Fruit fly (Drosophila melanogaster) Kc167 (cell line): ENCODE results near the gene hog.

Source experiments
- Myc ChIP-seq: fragments of >200 bp; optimal IDR thresholded peaks from 2 replicates; lab custom pipeline; 2017; ENCODE audit warnings: missing external identifiers
- Sin3A ChIP-seq: fragments of >200 bp; optimal IDR thresholded peaks from 2 replicates; lab custom pipeline; 2018; ENCODE audit warnings: missing external identifiers
- h ChIP-seq: fragments of >200 bp; optimal IDR thresholded peaks from 3 replicates; lab custom pipeline; 2018; ENCODE audit warnings: missing external identifiers
- insv ChIP-seq: fragments of >200 bp; optimal IDR thresholded peaks from 3 replicates; lab custom pipeline; 2018; ENCODE audit warnings: missing external identifiers
- psq ChIP-seq: fragments of >200 bp; optimal IDR thresholded peaks from 2 replicates; lab custom pipeline; 2017; ENCODE audit warnings: missing external identifiers
- ttk ChIP-seq: sonication (Bioruptor generic); optimal IDR thresholded peaks from 2 replicates; lab custom pipeline; 2017; ENCODE audit warnings: missing external identifiers

The hog gene

DNA sequence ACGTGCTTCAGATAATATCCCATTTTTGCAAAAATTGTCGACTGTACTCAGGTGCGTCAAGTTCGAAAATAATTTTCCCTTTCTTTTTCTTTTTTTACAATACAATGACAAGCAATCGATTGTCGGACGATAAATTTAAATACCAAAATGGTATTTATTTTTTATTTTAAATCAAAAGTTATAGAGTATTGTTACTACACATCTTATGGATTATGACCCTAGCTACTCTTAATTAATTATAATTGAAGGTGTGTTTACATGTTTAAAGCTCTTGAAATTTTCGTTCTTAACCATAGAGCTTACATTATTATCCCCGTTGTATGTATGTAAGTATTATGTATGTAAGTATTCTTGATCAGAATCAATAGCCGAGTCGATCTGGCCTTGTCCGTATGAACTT lies at the start of gene hog:
Gene hog, minus strand, starts transcription at position 101 of the 400 bp plus-strand sequence.
- no peak for TF ChIP-seq Myc
- TF ChIP-seq insv (lab: Kevin White, UChicago), result no peak
- no peak for TF ChIP-seq ttk (lab: Kevin White, UChicago)
- TF ChIP-seq Sin3A (lab: Kevin White, UChicago), result no peak
- TF ChIP-seq psq (lab: Kevin White, UChicago), result no peak

DNA sequence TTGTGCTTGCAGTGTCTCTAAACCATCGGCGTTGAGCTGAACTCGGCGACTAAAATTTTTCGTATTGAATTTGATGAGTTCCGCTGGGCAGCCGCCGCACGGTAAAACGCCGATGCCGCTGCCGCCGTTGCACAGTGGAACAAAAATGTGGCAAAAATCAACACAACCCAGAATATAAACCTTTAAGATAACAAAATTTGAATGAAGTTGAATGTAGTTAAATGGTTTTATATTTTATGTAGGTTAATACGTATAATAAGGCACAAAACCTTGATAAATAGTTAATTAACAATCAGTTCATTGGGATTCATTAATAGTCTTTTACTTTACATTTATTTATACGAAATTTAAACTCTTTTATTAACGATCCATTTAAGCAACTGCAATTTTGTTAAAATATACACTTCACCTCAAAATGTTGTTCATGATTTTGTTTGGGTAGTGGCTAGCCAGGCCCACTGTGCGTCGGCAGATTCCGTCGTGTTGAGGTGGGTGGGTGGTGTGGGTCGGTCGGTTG lies 47.1 kb upstream of the hog start, which contains the start of gene CG15890:
Gene CG15890, minus strand, starts transcription at position 51 of the 517 bp plus-strand sequence.
- TF ChIP-seq ttk (lab: Kevin White, UChicago), result no peak
- TF ChIP-seq Myc, result no peak
- no peak for TF ChIP-seq insv (lab: Kevin White, UChicago)
- no peak for TF ChIP-seq psq (lab: Kevin White, UChicago)
- no peak for TF ChIP-seq Sin3A (lab: Kevin White, UChicago)
- TF ChIP-seq h (lab: Kevin White, UChicago), result no peak

DNA sequence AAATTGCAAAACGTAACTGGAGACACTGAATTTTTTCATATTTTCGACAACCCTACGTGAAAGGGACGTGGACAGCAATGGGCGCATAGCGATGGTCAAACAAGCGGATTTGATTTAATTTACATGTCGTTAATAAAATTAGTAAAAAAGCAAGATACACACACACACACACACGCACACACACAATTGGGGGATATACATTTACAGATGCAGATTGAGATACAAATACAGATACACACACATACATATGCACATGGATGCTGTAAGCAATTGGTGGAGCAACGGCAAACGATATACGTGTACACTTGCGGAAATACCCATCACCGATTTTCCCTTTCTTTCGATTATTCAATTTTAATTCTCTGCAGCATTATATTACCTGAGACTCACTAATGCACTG lies 46.3 kb upstream of the hog start:
- TF ChIP-seq psq (lab: Kevin White, UChicago) (no peak), h (lab: Kevin White, UChicago) (no peak), Myc (no peak), Sin3A (lab: Kevin White, UChicago) (no peak), ttk (lab: Kevin White, UChicago) (no peak)

DNA sequence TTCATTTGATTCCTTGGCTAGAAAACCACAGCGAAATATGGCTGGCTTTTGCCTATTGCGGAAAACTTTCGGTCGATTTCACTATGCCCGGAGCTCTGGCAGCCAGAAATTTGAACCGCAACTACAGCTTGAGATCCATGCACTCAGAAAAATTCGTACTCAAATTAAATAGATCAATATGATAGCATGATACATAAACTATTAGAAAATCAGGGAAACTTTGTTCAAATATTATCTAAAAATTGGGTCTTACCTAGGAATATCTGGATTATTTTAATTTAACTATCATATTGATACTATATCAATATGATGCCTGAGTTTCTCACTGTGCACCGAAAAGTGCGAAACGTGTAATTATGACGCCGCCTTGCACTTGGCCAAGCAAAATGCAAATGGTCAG lies 32.4 kb upstream of the hog start:
- TF ChIP-seq Sin3A (lab: Kevin White, UChicago) (no peak), ttk (lab: Kevin White, UChicago) (no peak), h (lab: Kevin White, UChicago) (no peak), Myc (no peak), insv (lab: Kevin White, UChicago) (no peak), psq (lab: Kevin White, UChicago) (no peak)

DNA sequence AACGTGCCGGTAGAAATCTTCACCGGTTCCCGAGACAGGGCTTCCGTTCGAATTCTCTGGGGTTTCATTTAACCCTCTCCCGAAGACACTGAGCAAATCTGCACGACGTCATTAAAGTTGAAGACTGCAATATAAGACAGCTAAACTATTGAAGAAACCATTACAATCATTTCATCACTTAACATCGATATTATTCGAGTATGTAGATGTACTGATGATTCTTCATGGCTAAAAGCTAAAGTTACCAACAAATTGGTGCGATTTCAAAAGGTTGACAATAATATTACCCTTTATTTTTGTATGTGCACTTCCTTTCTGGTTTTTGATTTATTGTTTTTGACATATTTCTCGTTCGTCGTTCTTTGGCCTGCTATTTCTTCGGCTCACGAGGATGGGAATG lies 31.7 kb upstream of the hog start:
- no peak for TF ChIP-seq Sin3A (lab: Kevin White, UChicago)
- TF ChIP-seq psq (lab: Kevin White, UChicago), result no peak
- TF ChIP-seq Myc, result no peak
- no peak for TF ChIP-seq h (lab: Kevin White, UChicago)
- no peak for TF ChIP-seq ttk (lab: Kevin White, UChicago)
- TF ChIP-seq insv (lab: Kevin White, UChicago), result no peak

DNA sequence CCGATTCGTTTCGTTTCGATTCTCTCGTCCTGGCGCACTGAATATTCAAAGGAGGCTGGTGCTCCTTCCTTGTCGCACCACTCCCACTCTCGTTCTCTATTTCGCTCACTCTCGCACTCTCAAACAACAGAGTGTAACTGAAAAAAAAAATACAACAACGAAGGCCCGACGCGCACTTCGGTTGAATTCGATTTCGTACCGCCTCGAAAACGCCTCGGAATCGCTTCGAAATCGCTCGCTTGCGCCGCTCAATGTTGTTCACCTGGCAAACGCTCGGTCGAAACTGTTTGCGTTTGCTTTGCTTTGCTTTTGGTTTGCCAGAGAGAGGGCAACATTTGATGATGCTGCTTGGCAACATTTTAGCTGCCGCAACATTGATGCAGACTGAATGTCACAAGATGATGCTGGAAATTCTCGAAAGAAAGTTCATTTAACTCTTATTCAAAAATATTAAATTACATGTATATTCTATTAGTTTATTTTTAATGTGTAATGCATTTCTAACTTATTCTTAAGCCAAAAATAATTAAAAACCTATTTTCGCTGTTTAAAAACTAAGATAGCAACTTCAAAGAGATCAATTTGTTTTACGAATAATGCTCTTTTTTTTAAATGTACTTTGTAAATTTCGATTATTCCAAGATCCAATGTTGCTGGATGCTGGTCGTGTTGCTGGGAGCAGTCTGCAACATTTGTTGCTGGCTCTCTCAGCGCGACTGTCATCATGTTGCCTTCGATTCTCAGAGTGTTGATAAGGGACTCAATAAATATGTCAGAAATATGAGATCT lies 30.5 kb upstream of the hog start, which contains the start of gene NetB:
Gene NetB, minus strand, starts transcription at position 291 of the 789 bp plus-strand sequence.
- TF ChIP-seq ttk (lab: Kevin White, UChicago) (no peak), Myc (no peak), h (lab: Kevin White, UChicago) (no peak), psq (lab: Kevin White, UChicago) (no peak), insv (lab: Kevin White, UChicago) (no peak), Sin3A (lab: Kevin White, UChicago) (no peak)

DNA sequence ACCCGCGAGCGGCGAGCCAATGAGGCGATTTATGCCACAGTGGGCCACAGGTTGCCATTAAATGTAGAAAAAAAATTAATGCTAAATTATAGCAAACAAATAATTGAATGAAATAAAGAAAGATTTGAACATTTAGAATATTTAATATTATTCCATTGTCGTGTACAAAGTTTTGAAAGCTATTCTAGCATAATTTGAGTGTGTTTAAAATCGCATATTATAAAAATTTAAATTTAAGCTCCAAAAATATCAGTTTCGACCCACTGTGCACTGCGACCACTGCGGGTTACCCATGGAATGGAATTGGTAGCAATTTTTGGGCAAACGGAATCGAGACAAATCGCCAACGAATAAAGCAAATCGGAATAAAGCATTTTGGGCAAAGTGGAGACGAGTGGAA lies 25.1 kb upstream of the hog start:
- TF ChIP-seq Myc, result no peak
- TF ChIP-seq insv (lab: Kevin White, UChicago), result no peak
- no peak for TF ChIP-seq ttk (lab: Kevin White, UChicago)
- TF ChIP-seq psq (lab: Kevin White, UChicago), result no peak
- TF ChIP-seq Sin3A (lab: Kevin White, UChicago), result no peak
- no peak for TF ChIP-seq h (lab: Kevin White, UChicago)

DNA sequence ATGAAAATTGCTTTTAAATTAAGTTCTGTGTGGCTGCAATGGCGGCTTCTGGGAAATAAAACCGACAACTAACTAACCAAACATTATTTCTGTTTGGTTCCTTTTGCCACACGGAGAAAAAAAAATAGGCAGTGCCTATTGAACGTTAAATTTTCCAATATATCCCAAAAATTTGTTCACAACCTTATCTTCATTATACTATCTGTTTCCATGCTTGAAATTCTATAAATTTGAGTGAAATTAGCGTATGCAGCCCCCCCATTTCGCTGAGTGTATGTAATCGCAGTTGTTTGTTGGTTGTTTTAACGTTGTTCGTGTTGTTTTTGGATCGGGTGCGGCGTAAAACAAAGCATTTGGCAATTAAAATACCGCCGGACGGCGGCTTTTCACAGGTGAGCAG lies 19.7 kb upstream of the hog start:
- no peak for TF ChIP-seq h (lab: Kevin White, UChicago)
- TF ChIP-seq Sin3A (lab: Kevin White, UChicago), result no peak
- no peak for TF ChIP-seq Myc
- no peak for TF ChIP-seq insv (lab: Kevin White, UChicago)
- TF ChIP-seq ttk (lab: Kevin White, UChicago), result no peak
- TF ChIP-seq psq (lab: Kevin White, UChicago), result no peak

DNA sequence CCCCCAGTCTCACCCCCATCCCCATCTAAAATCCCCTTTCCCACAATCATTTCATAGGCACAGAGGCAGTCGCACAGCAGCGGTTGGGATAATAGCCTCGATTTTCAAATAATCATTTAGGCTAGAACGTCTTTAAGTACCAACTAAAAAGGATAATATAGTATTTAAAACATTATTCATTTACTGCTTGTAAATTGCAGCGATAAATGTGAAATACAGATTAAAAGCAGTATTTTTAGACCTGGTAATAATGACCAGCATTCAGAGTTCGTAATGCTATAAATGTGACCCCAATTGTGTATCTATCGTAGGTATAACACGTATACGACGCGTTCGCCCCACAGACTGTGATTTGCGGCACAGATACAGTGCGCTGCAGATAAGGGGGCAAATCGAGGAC lies 8.8 kb upstream of the hog start:
- TF ChIP-seq h (lab: Kevin White, UChicago), result no peak
- TF ChIP-seq Myc, result no peak
- TF ChIP-seq insv (lab: Kevin White, UChicago), result no peak
- TF ChIP-seq Sin3A (lab: Kevin White, UChicago), result no peak
- TF ChIP-seq psq (lab: Kevin White, UChicago), result no peak
- no peak for TF ChIP-seq ttk (lab: Kevin White, UChicago)

DNA sequence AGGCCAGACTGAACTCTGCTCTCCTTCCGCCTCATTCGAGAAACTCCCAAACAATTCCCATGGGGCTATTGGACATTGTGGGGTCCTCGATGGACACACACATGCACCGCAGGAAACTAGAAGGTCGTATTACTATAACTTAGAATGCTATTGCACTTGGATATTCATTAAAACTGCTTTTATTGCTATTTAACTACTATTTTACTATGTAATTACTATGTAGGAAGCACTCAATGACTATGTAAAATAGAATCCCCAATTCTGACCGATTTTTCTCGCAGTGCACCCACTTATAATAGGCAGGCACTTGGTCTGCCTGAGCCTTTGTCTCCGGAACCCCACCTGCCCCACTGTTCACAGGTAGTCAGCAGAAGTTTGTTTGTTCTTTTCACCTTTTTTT lies 6.3 kb upstream of the hog start:
- TF ChIP-seq Sin3A (lab: Kevin White, UChicago) (no peak), insv (lab: Kevin White, UChicago) (no peak), ttk (lab: Kevin White, UChicago) (no peak), h (lab: Kevin White, UChicago) (no peak), Myc (no peak), psq (lab: Kevin White, UChicago) (no peak)

DNA sequence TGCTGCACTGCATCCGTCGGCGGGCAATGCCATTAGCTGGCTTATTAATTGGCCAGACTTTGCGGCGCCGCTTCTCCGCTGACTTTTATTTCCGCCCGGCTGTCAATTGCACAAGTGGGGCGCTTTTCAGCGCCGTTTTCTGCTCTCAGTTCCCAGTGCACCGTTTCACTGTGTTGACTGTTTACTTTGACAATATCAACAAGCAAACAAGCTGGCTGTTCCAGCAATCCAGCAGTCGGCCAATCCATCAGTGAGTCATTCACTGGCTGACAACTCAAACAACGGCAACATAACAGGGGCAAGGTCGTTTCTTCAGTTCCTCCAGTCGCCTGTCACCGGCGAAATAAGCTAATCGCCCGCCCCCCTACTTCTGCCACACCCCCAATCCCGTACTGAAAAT lies 1.5 kb downstream of the hog start:
- TF ChIP-seq psq (lab: Kevin White, UChicago) (no peak), insv (lab: Kevin White, UChicago) (no peak), h (lab: Kevin White, UChicago) (no peak), ttk (lab: Kevin White, UChicago) (no peak), Myc (no peak), Sin3A (lab: Kevin White, UChicago) (no peak)

DNA sequence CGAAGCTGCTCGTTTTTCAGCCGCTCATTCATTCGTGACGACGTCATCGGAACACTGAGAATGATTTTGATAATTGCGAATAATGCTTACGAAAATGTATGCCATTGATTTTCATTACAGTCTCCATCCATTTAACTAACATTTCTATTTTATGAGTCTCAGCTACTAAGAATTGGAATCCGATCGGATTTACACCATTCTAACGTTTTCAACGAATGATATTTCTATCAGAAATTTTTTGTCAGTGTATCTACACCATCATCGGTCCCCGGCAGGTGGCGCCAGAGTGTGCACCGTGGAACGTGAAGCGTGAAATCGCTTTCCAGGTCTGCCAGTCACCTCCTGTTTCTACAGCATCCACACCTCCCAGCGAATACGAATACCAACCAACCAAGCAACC lies 3.6 kb downstream of the hog start:
- TF ChIP-seq insv (lab: Kevin White, UChicago), result no peak
